Worm (Caenorhabditis elegans): ENCODE measurements around the gene W06D12.6.

DNA sequence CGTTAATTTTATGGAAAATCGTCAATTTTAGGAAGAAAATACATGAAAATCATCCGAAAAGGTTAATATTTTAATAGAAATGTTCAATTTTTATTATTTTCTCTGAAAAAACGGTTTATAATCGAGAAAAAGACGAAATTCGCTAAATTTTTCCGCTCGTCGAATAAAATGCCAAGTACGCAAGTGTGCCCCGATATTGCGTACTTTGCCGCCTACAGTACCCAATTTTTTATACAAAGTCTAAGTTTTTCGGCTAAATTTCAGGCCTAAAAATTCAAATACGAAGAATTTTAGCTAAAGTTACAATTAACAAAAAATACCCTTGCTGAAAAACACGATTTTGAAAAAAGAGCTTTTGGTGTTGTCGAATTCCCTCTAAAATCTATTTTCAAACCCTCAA is 47.1 kb upstream of the W06D12.6 start:
- TF ChIP-seq unc-62 (GFP tag; optimal IDR thresholded peaks at IDR 0.05) (no peak), tbx-8 (GFP tag; optimal IDR thresholded peaks at IDR 0.05) (no peak), nhr-12 (tag; optimal IDR thresholded peaks at IDR 0.05) (no peak), ceh-43 (GFP tag; optimal IDR thresholded peaks at IDR 0.05) (no peak)

Data from whole organism, mixed stage, embryonic.